Worm (Caenorhabditis elegans) whole organism, mixed stage, embryonic: ENCODE measurements around the gene C25E10.4.

Experiments used
- M03D4.4 ChIP-seq: sonication (generic microtip); optimal IDR thresholded peaks from 2 replicates; lab custom pipeline; 2017; ENCODE audit warnings: mild to moderate bottlenecking, missing genetic modification characterization, missing compliant biosample characterization
- bed-3 ChIP-seq: fragments of 200-800 bp; sonication (Bioruptor generic); optimal IDR thresholded peaks from 3 replicates; lab custom pipeline; 2018; ENCODE audit warnings: mild to moderate bottlenecking, missing genetic modification characterization, moderate library complexity, missing compliant biosample characterization
- blmp-1 ChIP-seq: fragments of 150-350 bp; optimal IDR thresholded peaks from 2 replicates; lab custom pipeline; 2014; ENCODE audit warnings: missing biosample characterization, missing genetic modification characterization
- ceh-43 ChIP-seq: fragments of 200-800 bp; sonication (Bioruptor generic); optimal IDR thresholded peaks from 2 replicates; lab custom pipeline; 2018; ENCODE audit warnings: mild to moderate bottlenecking, missing genetic modification characterization, moderate library complexity, missing compliant biosample characterization
- ceh-83 ChIP-seq: fragments of 200-800 bp; sonication (Bioruptor generic); optimal IDR thresholded peaks from 2 replicates; lab custom pipeline; 2018; ENCODE audit warnings: mild to moderate bottlenecking, missing genetic modification characterization, missing compliant biosample characterization
- ces-1 ChIP-seq: fragments of 150-350 bp; optimal IDR thresholded peaks from 2 replicates; lab custom pipeline; 2014; ENCODE audit warnings: missing biosample characterization, missing genetic modification reagents, missing genetic modification characterization
- cnd-1 ChIP-seq: fragments of 200-800 bp; sonication (Bioruptor generic); optimal IDR thresholded peaks from 2 replicates; lab custom pipeline; 2018; ENCODE audit warnings: mild to moderate bottlenecking, missing genetic modification characterization, missing compliant biosample characterization
- drap-1 ChIP-seq: fragments of 200-800 bp; sonication (Bioruptor generic); optimal IDR thresholded peaks from 3 replicates; lab custom pipeline; 2018; ENCODE audit warnings: mild to moderate bottlenecking, missing genetic modification characterization, missing compliant biosample characterization
- ham-2 ChIP-seq: fragments of 200-800 bp; sonication (Bioruptor generic); optimal IDR thresholded peaks from 2 replicates; lab custom pipeline; 2018; ENCODE audit warnings: mild to moderate bottlenecking, missing genetic modification characterization, missing compliant biosample characterization
- hlh-1 ChIP-seq: fragments of 150-350 bp; optimal IDR thresholded peaks from 2 replicates; lab custom pipeline; 2014; ENCODE audit warnings: missing biosample characterization, missing genetic modification reagents, missing genetic modification characterization
- lin-32 ChIP-seq: fragments of 200-800 bp; sonication (Bioruptor generic); optimal IDR thresholded peaks from 2 replicates; lab custom pipeline; 2018; ENCODE audit warnings: mild to moderate bottlenecking, missing genetic modification characterization, missing compliant biosample characterization
- lsy-2 ChIP-seq: fragments of 150-350 bp; optimal IDR thresholded peaks from 2 replicates; lab custom pipeline; 2014; ENCODE audit warnings: missing biosample characterization, missing genetic modification characterization
- mab-5 ChIP-seq: fragments of 150-350 bp; optimal IDR thresholded peaks from 2 replicates; lab custom pipeline; 2014; ENCODE audit warnings: missing biosample characterization, missing genetic modification characterization
- mep-1 ChIP-seq: fragments of 150-350 bp; optimal IDR thresholded peaks from 2 replicates; lab custom pipeline; 2017; ENCODE audit warnings: missing biosample characterization, missing genetic modification reagents, missing genetic modification characterization, inconsistent platforms
- mls-2 ChIP-seq: sonication (generic microtip); optimal IDR thresholded peaks from 2 replicates; lab custom pipeline; 2016; ENCODE audit warnings: mild to moderate bottlenecking, missing genetic modification characterization, moderate library complexity, missing compliant biosample characterization
- nhr-12 ChIP-seq: fragments of 150-350 bp; optimal IDR thresholded peaks from 2 replicates; lab custom pipeline; 2014; ENCODE audit warnings: missing biosample characterization, missing genetic modification characterization
- nhr-2 ChIP-seq: fragments of 150-350 bp; optimal IDR thresholded peaks from 2 replicates; lab custom pipeline; 2014; ENCODE audit warnings: missing biosample characterization, missing genetic modification characterization
- nhr-237 ChIP-seq: fragments of 150-350 bp; optimal IDR thresholded peaks from 2 replicates; lab custom pipeline; 2014; ENCODE audit warnings: missing biosample characterization, missing genetic modification characterization
- nhr-28 ChIP-seq: fragments of 150-350 bp; optimal IDR thresholded peaks from 2 replicates; lab custom pipeline; 2014; ENCODE audit warnings: missing biosample characterization, missing genetic modification characterization
- nhr-76 ChIP-seq: sonication (generic microtip); optimal IDR thresholded peaks from 2 replicates; lab custom pipeline; 2017; ENCODE audit warnings: missing biosample characterization, missing genetic modification characterization
- pha-4 ChIP-seq: fragments of 150-350 bp; optimal IDR thresholded peaks from 2 replicates; lab custom pipeline; 2018; ENCODE audit warnings: missing biosample characterization, missing genetic modification reagents, missing genetic modification characterization
- sem-2 ChIP-seq: fragments of 200-800 bp; sonication (Bioruptor generic); optimal IDR thresholded peaks from 2 replicates; lab custom pipeline; 2018; ENCODE audit warnings: mild to moderate bottlenecking, missing genetic modification characterization, missing compliant biosample characterization
- snpc-4 ChIP-seq: fragments of 150-350 bp; optimal IDR thresholded peaks from 2 replicates; lab custom pipeline; 2014; ENCODE audit warnings: missing biosample characterization, missing genetic modification characterization
- tbx-8 ChIP-seq: fragments of 200-800 bp; sonication (Bioruptor generic); optimal IDR thresholded peaks from 2 replicates; lab custom pipeline; 2018; ENCODE audit warnings: mild to moderate bottlenecking, missing genetic modification characterization, moderate library complexity, missing compliant biosample characterization
- unc-120 ChIP-seq: sonication (generic microtip); optimal IDR thresholded peaks from 2 replicates; lab custom pipeline; 2017; ENCODE audit warnings: missing genetic modification characterization, missing compliant biosample characterization; ENCODE audit not compliant: poor library complexity, severe bottlenecking
- unc-39 ChIP-seq: fragments of 150-350 bp; optimal IDR thresholded peaks from 2 replicates; lab custom pipeline; 2014; ENCODE audit warnings: missing biosample characterization, missing genetic modification characterization
- unc-62 ChIP-seq: fragments of 150-350 bp; optimal IDR thresholded peaks from 2 replicates; lab custom pipeline; 2014; ENCODE audit warnings: missing biosample characterization, missing genetic modification reagents, missing genetic modification characterization
- zip-8 ChIP-seq: fragments of 150-350 bp; optimal IDR thresholded peaks from 2 replicates; lab custom pipeline; 2014; ENCODE audit warnings: missing biosample characterization, missing genetic modification characterization
- ztf-11 ChIP-seq: fragments of 150-350 bp; optimal IDR thresholded peaks from 2 replicates; lab custom pipeline; 2014; ENCODE audit warnings: missing biosample characterization, missing genetic modification characterization

C25E10.4 gene

ce11 chrV:9069680-9070079 is 36.3 kb downstream of the C25E10.4 start, which contains the start of gene T27E4.5:
TSS of gene T27E4.5 (minus strand) at chrV:9069780.
- no peak for TF ChIP-seq bed-3 (GFP tag; lab: Kevin White, UChicago)
- no peak for TF ChIP-seq nhr-76 (tag; lab: Kevin White, UChicago)
- TF ChIP-seq cnd-1 = no peak
- TF ChIP-seq zip-8 (tag; lab: Kevin White, UChicago) = no peak
- no peak for TF ChIP-seq lin-32 (GFP tag; lab: Kevin White, UChicago)
- no peak for TF ChIP-seq M03D4.4 (tag; lab: Kevin White, UChicago)
- no peak for TF ChIP-seq mls-2 (tag; lab: Kevin White, UChicago)
- no peak for TF ChIP-seq unc-39
- no peak for TF ChIP-seq ceh-83 (GFP tag; lab: Kevin White, UChicago)
- no peak for TF ChIP-seq ztf-11 (tag; lab: Kevin White, UChicago)
- no peak for TF ChIP-seq mep-1
- no peak for TF ChIP-seq lsy-2 (tag; lab: Kevin White, UChicago)
- TF ChIP-seq ceh-43 (GFP tag; lab: Kevin White, UChicago) = no peak
- TF ChIP-seq hlh-1 = no peak
- no peak for TF ChIP-seq unc-120 (tag; lab: Kevin White, UChicago)
- no peak for TF ChIP-seq sem-2 (GFP tag; lab: Kevin White, UChicago)
- no peak for TF ChIP-seq nhr-12
- no peak for TF ChIP-seq ces-1 (GFP tag; lab: Kevin White, UChicago)
- TF ChIP-seq ham-2 = no peak

ce11 chrV:9073322-9074038 is 40.1 kb downstream of the C25E10.4 start, which contains the start of gene oac-50:
TSS of gene oac-50 (minus strand) at chrV:9073540.
- TF ChIP-seq lsy-2 (tag; lab: Kevin White, UChicago) = no peak
- no peak for TF ChIP-seq snpc-4 (tag; lab: Kevin White, UChicago)
- TF ChIP-seq M03D4.4 (tag; lab: Kevin White, UChicago) = no peak
- TF ChIP-seq pha-4 (tag; lab: Kevin White, UChicago) = no peak
- no peak for TF ChIP-seq nhr-12
- no peak for TF ChIP-seq unc-120 (tag; lab: Kevin White, UChicago)
- no peak for TF ChIP-seq cnd-1
- TF ChIP-seq ztf-11 (tag; lab: Kevin White, UChicago) = no peak
- no peak for TF ChIP-seq mep-1
- no peak for TF ChIP-seq ceh-83 (GFP tag; lab: Kevin White, UChicago)
- TF ChIP-seq nhr-237 (tag; lab: Kevin White, UChicago) = no peak
- no peak for TF ChIP-seq blmp-1
- TF ChIP-seq drap-1 (GFP tag; lab: Kevin White, UChicago) = no peak
- TF ChIP-seq hlh-1 = no peak
- no peak for TF ChIP-seq zip-8 (tag; lab: Kevin White, UChicago)
- no peak for TF ChIP-seq mab-5 (tag; lab: Kevin White, UChicago)

- TF ChIP-seq unc-39 = no peak
- TF ChIP-seq blmp-1 = no peak
- no peak for TF ChIP-seq cnd-1
- TF ChIP-seq snpc-4 (tag; lab: Kevin White, UChicago) = no peak
- no peak for TF ChIP-seq nhr-12
- TF ChIP-seq tbx-8 (GFP tag; lab: Kevin White, UChicago) = no peak
- no peak for TF ChIP-seq hlh-1
- no peak for TF ChIP-seq nhr-237 (tag; lab: Kevin White, UChicago)
- no peak for TF ChIP-seq nhr-2 (tag; lab: Kevin White, UChicago)
- no peak for TF ChIP-seq ceh-43 (GFP tag; lab: Kevin White, UChicago)
- TF ChIP-seq nhr-76 (tag; lab: Kevin White, UChicago) = no peak
- TF ChIP-seq bed-3 (GFP tag; lab: Kevin White, UChicago) = no peak
- no peak for TF ChIP-seq ham-2
- no peak for TF ChIP-seq zip-8 (tag; lab: Kevin White, UChicago)
- no peak for TF ChIP-seq drap-1 (GFP tag; lab: Kevin White, UChicago)
- TF ChIP-seq nhr-28 (tag; lab: Kevin White, UChicago) = no peak
- no peak for TF ChIP-seq sem-2 (GFP tag; lab: Kevin White, UChicago)
- TF ChIP-seq unc-62 (GFP tag; lab: Kevin White, UChicago) = no peak
Measured at ce11 chrV:9074360-9074834, 41.0 kb downstream of the C25E10.4 start.

- TF ChIP-seq mab-5 (tag; lab: Kevin White, UChicago) = no peak
- TF ChIP-seq nhr-76 (tag; lab: Kevin White, UChicago) = no peak
- TF ChIP-seq bed-3 (GFP tag; lab: Kevin White, UChicago) = no peak
- TF ChIP-seq unc-39 = no peak
- TF ChIP-seq nhr-28 (tag; lab: Kevin White, UChicago) = no peak
- no peak for TF ChIP-seq nhr-237 (tag; lab: Kevin White, UChicago)
- TF ChIP-seq mep-1 = no peak
- TF ChIP-seq snpc-4 (tag; lab: Kevin White, UChicago) = no peak
Measured at ce11 chrV:9075827-9076226, 42.5 kb downstream of the C25E10.4 start.
